Fruit fly (Drosophila melanogaster) whole organism, embryonic: ENCODE measurements around the gene AANATL7.

Experiments
- CG1024 ChIP-seq: fragments of 200-800 bp; sonication (Bioruptor generic); IDR thresholded peaks from 2 replicates; pipeline ENCODE4 v1.3.6; 2022; ENCODE audit warnings: missing biosample characterization, missing genetic modification characterization
- CG10543 ChIP-seq: fragments of 200-800 bp; sonication (Bioruptor generic); optimal IDR thresholded peaks from 3 replicates; lab custom pipeline; 2017; ENCODE audit warnings: missing biosample characterization, mild to moderate bottlenecking, missing genetic modification characterization, moderate library complexity
- CG10654 ChIP-seq: fragments of 200-800 bp; sonication (Bioruptor generic); optimal IDR thresholded peaks from 2 replicates; lab custom pipeline; 2016; ENCODE audit warnings: missing biosample characterization, missing genetic modification characterization
- CG13894 ChIP-seq: fragments of 200-800 bp; sonication (Bioruptor generic); optimal IDR thresholded peaks from 3 replicates; lab custom pipeline; 2018; ENCODE audit warnings: missing biosample characterization, mild to moderate bottlenecking, missing genetic modification characterization, moderate library complexity
- CG18764 ChIP-seq: fragments of 200-800 bp; sonication (Bioruptor generic); optimal IDR thresholded peaks from 3 replicates; lab custom pipeline; 2016; ENCODE audit warnings: missing biosample characterization, missing genetic modification characterization
- CG2889 ChIP-seq: fragments of 200-800 bp; sonication (Bioruptor generic); IDR thresholded peaks from 3 replicates; pipeline ENCODE4 v1.3.6; 2022; ENCODE audit warnings: missing biosample characterization, missing genetic modification characterization
- CG32767 ChIP-seq: fragments of 200-800 bp; sonication (Bioruptor generic); IDR thresholded peaks from 2 replicates; pipeline ENCODE4 v1.3.6; 2022; ENCODE audit warnings: missing biosample characterization, missing genetic modification characterization
- CG34224 ChIP-seq: fragments of 200-800 bp; sonication (Bioruptor generic); IDR thresholded peaks from 3 replicates; pipeline ENCODE4 v1.3.6; 2022; ENCODE audit warnings: missing biosample characterization, missing genetic modification characterization; ENCODE audit not compliant: partially characterized antibody
- CG3726 ChIP-seq: fragments of 200-800 bp; sonication (Bioruptor generic); IDR thresholded peaks from 3 replicates; pipeline ENCODE4, ENCODE4 v1.3.6; 2022; ENCODE audit warnings: missing biosample characterization, missing genetic modification characterization
- CG3838 ChIP-seq: fragments of 200-800 bp; sonication (Bioruptor generic); optimal IDR thresholded peaks from 3 replicates; lab custom pipeline; 2016; ENCODE audit warnings: missing biosample characterization, missing genetic modification characterization
- CG3847 ChIP-seq: fragments of 200-800 bp; sonication (Bioruptor generic); IDR thresholded peaks from 2 replicates; pipeline ENCODE4 v1.3.6; 2022; ENCODE audit warnings: missing biosample characterization, missing genetic modification characterization
- CG4360 ChIP-seq: fragments of 200-800 bp; sonication (Bioruptor generic); IDR thresholded peaks from 2 replicates; pipeline ENCODE4 v1.3.6; 2022; ENCODE audit warnings: missing biosample characterization, missing genetic modification characterization
- CG4854 ChIP-seq: fragments of 200-800 bp; sonication (Bioruptor generic); optimal IDR thresholded peaks from 2 replicates; lab custom pipeline; 2016; ENCODE audit warnings: missing biosample characterization, missing genetic modification characterization, inconsistent platforms
- CG6683 ChIP-seq: fragments of 200-800 bp; sonication (Bioruptor generic); optimal IDR thresholded peaks from 2 replicates; lab custom pipeline; 2017; ENCODE audit warnings: missing biosample characterization, mild to moderate bottlenecking, missing genetic modification characterization, missing genetic modification reagents
- CG7786 ChIP-seq: fragments of 200-800 bp; sonication (Bioruptor generic); optimal IDR thresholded peaks from 2 replicates; lab custom pipeline; 2016; ENCODE audit warnings: missing biosample characterization, missing genetic modification characterization
- CG7963 ChIP-seq: fragments of 200-800 bp; sonication (Bioruptor generic); IDR thresholded peaks from 3 replicates; pipeline ENCODE4 v1.3.6; 2022; ENCODE audit warnings: missing biosample characterization, missing genetic modification characterization; ENCODE audit not compliant: partially characterized antibody
- CG9609 ChIP-seq: fragments of 200-800 bp; sonication (Bioruptor generic); optimal IDR thresholded peaks from 3 replicates; lab custom pipeline; 2016; ENCODE audit warnings: missing biosample characterization, missing genetic modification characterization
- CHES-1-like ChIP-seq: fragments of 200-800 bp; sonication (Bioruptor generic); optimal IDR thresholded peaks from 2 replicates; lab custom pipeline; 2016; ENCODE audit warnings: missing biosample characterization, missing genetic modification characterization
- D ChIP-seq, 2 experiments: fragments of 200-800 bp in 1 of 2; fragments of >200 bp in 1 of 2; sonication (Bioruptor generic) in 1 of 2; optimal IDR thresholded peaks; 2 replicates in 1 of 2; 3 replicates in 1 of 2; lab custom pipeline; 2017; ENCODE audit warnings: mild to moderate bottlenecking in 1 of 2, missing biosample characterization in 1 of 2, missing genetic modification characterization in 1 of 2, missing genetic modification reagents in 1 of 2
- E2f1 ChIP-seq: fragments of 200-800 bp; sonication (Bioruptor generic); IDR thresholded peaks from 2 replicates; pipeline ENCODE4 v1.3.6; 2022; ENCODE audit warnings: missing biosample characterization, missing genetic modification characterization
- GATAe ChIP-seq: fragments of 200-800 bp; sonication (Bioruptor generic); conservative IDR thresholded peaks from 2 replicates; pipeline ENCODE4 v1.3.6; 2022; ENCODE audit warnings: missing biosample characterization, missing genetic modification characterization
- H15 ChIP-seq: fragments of 200-800 bp; sonication (Bioruptor generic); IDR thresholded peaks from 3 replicates; pipeline ENCODE4 v1.3.6; 2022; ENCODE audit warnings: missing biosample characterization, missing genetic modification characterization
- HLH3B ChIP-seq: fragments of 200-800 bp; sonication (Bioruptor generic); IDR thresholded peaks from 2 replicates; pipeline ENCODE4 v1.3.6; 2022; ENCODE audit warnings: missing biosample characterization, missing genetic modification characterization
- HLH54F ChIP-seq: fragments of 200-800 bp; sonication (Bioruptor generic); optimal IDR thresholded peaks from 3 replicates; lab custom pipeline; 2016; ENCODE audit warnings: missing biosample characterization, missing genetic modification characterization
- Lpt ChIP-seq: fragments of >200 bp; optimal IDR thresholded peaks from 2 replicates; lab custom pipeline; 2018; ENCODE audit warnings: missing biosample characterization, missing genetic modification characterization
- Max ChIP-seq: fragments of 200-800 bp; sonication (Bioruptor generic); optimal IDR thresholded peaks from 2 replicates; lab custom pipeline; 2016; ENCODE audit warnings: missing biosample characterization, mild to moderate bottlenecking, missing genetic modification characterization
- Nf-YB ChIP-seq: fragments of 200-800 bp; sonication (Bioruptor generic); optimal IDR thresholded peaks from 3 replicates; lab custom pipeline; 2019; ENCODE audit warnings: missing biosample characterization, mild to moderate bottlenecking, missing genetic modification characterization, moderate library complexity
- Oli ChIP-seq: fragments of 200-800 bp; sonication (Bioruptor generic); optimal IDR thresholded peaks from 2 replicates; lab custom pipeline; 2018; ENCODE audit warnings: missing biosample characterization, mild to moderate bottlenecking, missing genetic modification characterization, moderate library complexity
- Pdp1 ChIP-seq, 2 experiments: fragments of 200-800 bp; sonication (Bioruptor generic); optimal IDR thresholded peaks; 3 replicates each; lab custom pipeline; 2016; ENCODE audit warnings: missing biosample characterization in 2 of 2, missing genetic modification characterization in 2 of 2, mild to moderate bottlenecking in 1 of 2, moderate library complexity in 1 of 2
- Rx ChIP-seq: fragments of 200-800 bp; sonication (Bioruptor generic); IDR thresholded peaks from 2 replicates; pipeline ENCODE4 v1.3.6; 2022; ENCODE audit warnings: missing biosample characterization, missing genetic modification characterization
- Sox100B ChIP-seq: fragments of 200-800 bp; sonication (Bioruptor generic); optimal IDR thresholded peaks from 3 replicates; lab custom pipeline; 2018; ENCODE audit warnings: missing biosample characterization, mild to moderate bottlenecking, missing genetic modification characterization
- Trl ChIP-seq, 3 experiments: fragments of >200 bp in 2 of 3; fragments of 200-800 bp in 1 of 3; sonication (Bioruptor generic) in 1 of 3; optimal IDR thresholded peaks; 2 replicates in 1 of 3; 3 replicates in 2 of 3; lab custom pipeline; 2016 to 2017; ENCODE audit warnings: missing biosample characterization in 1 of 3, missing genetic modification characterization in 1 of 3
- da ChIP-seq: fragments of 200-800 bp; sonication (Bioruptor generic); optimal IDR thresholded peaks from 2 replicates; lab custom pipeline; 2016; ENCODE audit warnings: missing biosample characterization, missing genetic modification characterization
- dmrt11E ChIP-seq: fragments of 200-800 bp; sonication (Bioruptor generic); optimal IDR thresholded peaks from 3 replicates; lab custom pipeline; 2018; ENCODE audit warnings: missing biosample characterization, mild to moderate bottlenecking, missing genetic modification characterization, moderate library complexity
- dmrt99B ChIP-seq: fragments of 200-800 bp; sonication (Bioruptor generic); optimal IDR thresholded peaks from 2 replicates; lab custom pipeline; 2018; ENCODE audit warnings: missing biosample characterization, mild to moderate bottlenecking, missing genetic modification characterization, moderate library complexity
- eve ChIP-seq, 2 experiments: fragments of >200 bp; optimal IDR thresholded peaks; 2 replicates each; lab custom pipeline; 2017; ENCODE audit warnings: missing biosample characterization in 2 of 2, missing genetic modification characterization in 2 of 2
- fd3F ChIP-seq: fragments of 200-800 bp; sonication (Bioruptor generic); optimal IDR thresholded peaks from 2 replicates; lab custom pipeline; 2018; ENCODE audit warnings: missing biosample characterization, mild to moderate bottlenecking, missing genetic modification characterization, moderate library complexity
- fd64A ChIP-seq: fragments of 200-800 bp; sonication (Bioruptor generic); optimal IDR thresholded peaks from 3 replicates; lab custom pipeline; 2018; ENCODE audit warnings: missing biosample characterization, mild to moderate bottlenecking, missing genetic modification characterization
- fu2 ChIP-seq: fragments of 200-800 bp; sonication (Bioruptor generic); optimal IDR thresholded peaks from 2 replicates; lab custom pipeline; 2016; ENCODE audit warnings: missing biosample characterization, missing genetic modification characterization
- jing ChIP-seq: fragments of 200-800 bp; sonication (Bioruptor generic); optimal IDR thresholded peaks from 2 replicates; lab custom pipeline; 2018; ENCODE audit warnings: missing biosample characterization, mild to moderate bottlenecking, missing genetic modification characterization
- lab ChIP-seq: fragments of 200-800 bp; sonication (Bioruptor generic); optimal IDR thresholded peaks from 3 replicates; lab custom pipeline; 2017; ENCODE audit warnings: missing biosample characterization, missing genetic modification characterization, mild to moderate bottlenecking, moderate library complexity, missing genetic modification reagents
- lola ChIP-seq, 3 experiments: fragments of >200 bp in 2 of 3; fragments of 200-800 bp in 1 of 3; sonication (Bioruptor generic) in 1 of 3; optimal IDR thresholded peaks; 2 replicates each; lab custom pipeline; 2017 to 2019; ENCODE audit warnings: missing biosample characterization in 3 of 3, missing genetic modification characterization in 3 of 3, mild to moderate bottlenecking in 1 of 3, moderate library complexity in 1 of 3
- lov ChIP-seq, 2 experiments: fragments of 200-800 bp in 1 of 2; fragments of >200 bp in 1 of 2; sonication (Bioruptor generic) in 1 of 2; IDR thresholded peaks in 1 of 2; optimal IDR thresholded peaks in 1 of 2; 2 replicates in 1 of 2; 3 replicates in 1 of 2; pipeline versions ENCODE4 v1.3.6 to Lab custom; 2017 to 2022; ENCODE audit warnings: missing biosample characterization in 1 of 2, missing genetic modification characterization in 1 of 2
- pfk ChIP-seq: fragments of 200-800 bp; sonication (Bioruptor generic); optimal IDR thresholded peaks from 2 replicates; lab custom pipeline; 2018; ENCODE audit warnings: missing biosample characterization, mild to moderate bottlenecking, missing genetic modification characterization, moderate library complexity
- sima ChIP-seq: fragments of 200-800 bp; sonication (Bioruptor generic); optimal IDR thresholded peaks from 2 replicates; lab custom pipeline; 2016; ENCODE audit warnings: missing biosample characterization, missing genetic modification characterization
- tap ChIP-seq: fragments of 200-800 bp; optimal IDR thresholded peaks from 3 replicates; lab custom pipeline; 2019; ENCODE audit warnings: missing biosample characterization, mild to moderate bottlenecking, missing genetic modification characterization, moderate library complexity
- ttk ChIP-seq: fragments of 200-800 bp; sonication (Bioruptor generic); IDR thresholded peaks from 2 replicates; pipeline ENCODE4 v2.1.2; 2022; ENCODE audit warnings: missing biosample characterization, missing genetic modification characterization
- unc-4 ChIP-seq: fragments of 200-800 bp; sonication (Bioruptor generic); IDR thresholded peaks from 2 replicates; pipeline ENCODE4 v1.3.6; 2022; ENCODE audit warnings: missing biosample characterization, missing genetic modification characterization; ENCODE audit not compliant: partially characterized antibody
- wdn ChIP-seq: fragments of 200-800 bp; sonication (Bioruptor generic); IDR thresholded peaks from 2 replicates; pipeline ENCODE4 v1.3.6; 2022; ENCODE audit warnings: missing biosample characterization, missing genetic modification characterization

AANATL7 gene

DNA sequence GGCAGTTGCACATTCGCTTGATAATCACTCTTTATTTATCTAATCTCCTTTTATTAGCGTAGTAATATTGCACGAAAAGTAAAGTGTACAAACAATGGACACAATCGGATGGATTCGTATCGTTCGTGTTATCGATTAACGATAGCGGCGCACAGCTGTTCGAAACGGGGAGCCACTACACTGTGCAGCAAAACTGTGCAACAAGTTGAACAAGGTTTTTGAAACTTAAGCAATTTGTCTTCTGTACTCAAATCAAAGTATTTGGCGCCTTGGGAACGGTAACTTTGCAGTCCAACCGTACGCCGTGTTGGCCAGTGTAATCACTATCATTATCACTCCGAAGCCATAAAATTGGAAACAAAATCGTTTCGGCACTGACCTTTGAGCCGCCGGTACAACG is 38.9 kb downstream of the AANATL7 start, which contains the start of the genes Tsp3A and Seipin (continued):
- TF ChIP-seq HLH3B (GFP tag; lab: Robert Waterston, UW) (peak; percentile 77), CG3726 (GFP tag; lab: Robert Waterston, UW) (peak; percentile 74; the same call in 2 of the 3 replicates), dmrt99B (tag; lab: Kevin White, UChicago) (no peak), Sox100B (GFP tag; lab: Kevin White, UChicago) (no peak), GATAe (GFP tag; lab: Robert Waterston, UW) (peak; percentile 80), CG32767 (GFP tag; lab: Robert Waterston, UW) (peak; percentile 78), Nf-YB (GFP tag; lab: Kevin White, UChicago) (peak; percentile 45), CG4360 (GFP tag; lab: Robert Waterston, UW) (peak; percentile 59), lov (optimal IDR thresholded peaks at IDR 0.05; lab: Kevin White, UChicago) (no peak), lov (GFP tag; IDR thresholded peaks at IDR 0.05; lab: Robert Waterston, UW) (peak; percentile 79; the same call in 1 of the 3 replicates), D (optimal IDR thresholded peaks at IDR 0.05; lab: Kevin White, UChicago) (no peak), D (GFP tag; optimal IDR thresholded peaks at IDR 0.05; lab: Kevin White, UChicago) (peak; percentile 66), lola (GFP tag; optimal IDR thresholded peaks at IDR 0.05; lab: Kevin White, UChicago) (peak in 1 of 3 experiments; percentile 46), da (peak; percentile 69), eve (GFP tag; optimal IDR thresholded peaks at IDR 0.05; lab: Kevin White, UChicago) (no peak), Rx (peak; percentile 88), pfk (GFP tag; lab: Kevin White, UChicago) (no peak), H15 (GFP tag; lab: Robert Waterston, UW) (peak; percentile 75), unc-4 (GFP tag; lab: Robert Waterston, UW) (peak; percentile 57), CG7963 (GFP tag; lab: Robert Waterston, UW) (peak; percentile 43; the same call in 2 of the 3 replicates), CG4854 (GFP tag; lab: Kevin White, UChicago) (peak; percentile 73), HLH54F (GFP tag; lab: Kevin White, UChicago) (peak; percentile 82), Lpt (no peak), Max (peak; percentile 68), jing (GFP tag; lab: Kevin White, UChicago) (no peak), CG3838 (no peak), Trl (optimal IDR thresholded peaks at IDR 0.05; lab: Kevin White, UChicago) (no peak), Trl (GFP tag; optimal IDR thresholded peaks at IDR 0.05; lab: Kevin White, UChicago) (peak; percentile 62), fu2 (peak; percentile 45), wdn (GFP tag; lab: Robert Waterston, UW) (peak; percentile 83), CG6683 (GFP tag; lab: Kevin White, UChicago) (peak; percentile 71), E2f1 (GFP tag; lab: Robert Waterston, UW) (peak; percentile 88), CHES-1-like (GFP tag; lab: Kevin White, UChicago) (peak; percentile 82), lab (GFP tag; lab: Kevin White, UChicago) (peak; percentile 97), fd3F (GFP tag; lab: Kevin White, UChicago) (peak; percentile 77), Pdp1 (GFP tag; optimal IDR thresholded peaks at IDR 0.05; lab: Kevin White, UChicago) (peak; percentile 75 to 84), ttk (GFP tag; lab: Robert Waterston, UW) (peak; percentile 85), CG13894 (tag; lab: Kevin White, UChicago) (peak; percentile 81), tap (tag; lab: Kevin White, UChicago) (no peak), dmrt11E (peak; percentile 58), Oli (tag; lab: Kevin White, UChicago) (peak; percentile 78), fd64A (GFP tag; lab: Kevin White, UChicago) (peak; percentile 32), CG9609 (peak; percentile 77), CG10654 (peak; percentile 79), CG10543 (GFP tag; lab: Kevin White, UChicago) (peak; percentile 70), CG34224 (GFP tag; lab: Robert Waterston, UW) (peak; percentile 63), CG3847 (GFP tag; lab: Robert Waterston, UW) (peak; percentile 78), CG7786 (peak; percentile 85), CG18764 (no peak), CG2889 (GFP tag; lab: Robert Waterston, UW) (peak; percentile 96), sima (GFP tag; lab: Kevin White, UChicago) (no peak), CG1024 (peak; percentile 77)
